Worm (Caenorhabditis elegans) whole organism, young adult: ENCODE data around the gene phat-6.

Experiments
- B0019.2 ChIP-seq: fragments of 200-800 bp; sonication (Bioruptor generic); conservative IDR thresholded peaks from 2 replicates; pipeline ENCODE4 v1.3.6; 2022; ENCODE audit warnings: missing genetic modification reagents, missing genetic modification characterization, missing compliant biosample characterization
- C06A6.2 ChIP-seq: fragments of 200-800 bp; sonication (Bioruptor generic); conservative IDR thresholded peaks from 2 replicates; pipeline ENCODE4 v1.3.6; 2022; ENCODE audit warnings: missing genetic modification characterization, missing compliant biosample characterization
- C17E4.6 ChIP-seq: fragments of 200-800 bp; sonication (Bioruptor generic); IDR thresholded peaks from 2 replicates; pipeline ENCODE4 v1.3.6; 2022; ENCODE audit warnings: missing genetic modification reagents, missing genetic modification characterization, missing compliant biosample characterization
- D2030.7 ChIP-seq: fragments of 200-800 bp; sonication (Bioruptor generic); IDR thresholded peaks from 2 replicates; pipeline ENCODE4 v1.3.6; 2022; ENCODE audit warnings: missing genetic modification reagents, missing genetic modification characterization, missing compliant biosample characterization
- F33H1.4 ChIP-seq: fragments of 200-800 bp; sonication (Bioruptor generic); IDR thresholded peaks from 2 replicates; pipeline ENCODE4 v1.3.6; 2022; ENCODE audit warnings: missing genetic modification reagents, missing genetic modification characterization, missing compliant biosample characterization
- F49E8.2 ChIP-seq: sonication (generic microtip); optimal IDR thresholded peaks from 3 replicates; lab custom pipeline; 2017; ENCODE audit warnings: missing genetic modification characterization, mild to moderate bottlenecking, missing compliant biosample characterization, antibody characterized with exemption, moderate library complexity; ENCODE audit not compliant: insufficient read depth
- F57A8.1 ChIP-seq: fragments of 200-800 bp; sonication (Bioruptor generic); optimal IDR thresholded peaks from 2 replicates; lab custom pipeline; 2018; ENCODE audit warnings: mild to moderate bottlenecking, missing genetic modification characterization, moderate library complexity, missing compliant biosample characterization
- F57C9.4 ChIP-seq: sonication (generic microtip); optimal IDR thresholded peaks from 2 replicates; lab custom pipeline; 2017; ENCODE audit warnings: mild to moderate bottlenecking, missing genetic modification characterization, missing compliant biosample characterization
- Y53G8AR.9 ChIP-seq: fragments of 200-800 bp; sonication (Bioruptor generic); conservative IDR thresholded peaks from 2 replicates; pipeline ENCODE4 v1.3.6; 2022; ENCODE audit warnings: missing genetic modification reagents, missing genetic modification characterization, missing compliant biosample characterization
- Y67H2A.10 ChIP-seq: fragments of 200-800 bp; sonication (Bioruptor generic); conservative IDR thresholded peaks from 2 replicates; pipeline ENCODE4 v1.3.6; 2022; ENCODE audit warnings: missing genetic modification reagents, missing genetic modification characterization, missing compliant biosample characterization
- Y95B8A.8 ChIP-seq: fragments of 200-800 bp; sonication (Bioruptor generic); IDR thresholded peaks from 2 replicates; pipeline ENCODE4 v1.3.6; 2022; ENCODE audit warnings: missing genetic modification reagents, missing genetic modification characterization, missing compliant biosample characterization
- aptf-2 ChIP-seq: fragments of 200-800 bp; sonication (Bioruptor generic); conservative IDR thresholded peaks from 2 replicates; pipeline ENCODE4 v1.3.6; 2022; ENCODE audit warnings: missing genetic modification reagents, missing genetic modification characterization, missing compliant biosample characterization
- attf-5 ChIP-seq: fragments of 200-800 bp; sonication (Bioruptor generic); optimal IDR thresholded peaks from 2 replicates; lab custom pipeline; 2018; ENCODE audit warnings: mild to moderate bottlenecking, missing genetic modification characterization, missing compliant biosample characterization
- attf-6 ChIP-seq: fragments of 200-800 bp; sonication (Bioruptor generic); IDR thresholded peaks from 2 replicates; pipeline ENCODE4 v1.3.6; 2022; ENCODE audit warnings: missing genetic modification reagents, missing genetic modification characterization, missing compliant biosample characterization
- ccch-3 ChIP-seq: fragments of 200-800 bp; sonication (Bioruptor generic); optimal IDR thresholded peaks from 2 replicates; lab custom pipeline; 2018; ENCODE audit warnings: mild to moderate bottlenecking, missing genetic modification characterization, missing compliant biosample characterization
- cebp-2 ChIP-seq: fragments of 200-800 bp; sonication (Bioruptor generic); IDR thresholded peaks from 2 replicates; pipeline ENCODE4 v1.3.6; 2022; ENCODE audit warnings: missing genetic modification characterization, missing compliant biosample characterization
- ceh-100 ChIP-seq: fragments of 200-800 bp; sonication (Bioruptor generic); IDR thresholded peaks from 2 replicates; pipeline ENCODE4 v1.3.6; 2022; ENCODE audit warnings: missing genetic modification reagents, missing genetic modification characterization, missing compliant biosample characterization
- ceh-27 ChIP-seq: fragments of 200-800 bp; sonication (Bioruptor generic); optimal IDR thresholded peaks from 2 replicates; lab custom pipeline; 2018; ENCODE audit warnings: mild to moderate bottlenecking, missing genetic modification characterization, moderate library complexity, missing compliant biosample characterization
- ceh-58 ChIP-seq: fragments of 200-800 bp; sonication (Bioruptor generic); IDR thresholded peaks from 2 replicates; pipeline ENCODE4 v1.3.6; 2022; ENCODE audit warnings: missing genetic modification characterization, missing compliant biosample characterization
- ceh-91 ChIP-seq: fragments of 200-800 bp; sonication (Bioruptor generic); IDR thresholded peaks from 2 replicates; pipeline ENCODE4 v1.3.6; 2022; ENCODE audit warnings: missing genetic modification reagents, missing genetic modification characterization, missing compliant biosample characterization
- dpff-1 ChIP-seq: sonication (generic microtip); optimal IDR thresholded peaks from 2 replicates; lab custom pipeline; 2017; ENCODE audit warnings: mild to moderate bottlenecking, missing genetic modification characterization, missing compliant biosample characterization
- fkh-3 ChIP-seq: sonication (generic microtip); optimal IDR thresholded peaks from 2 replicates; lab custom pipeline; 2016; ENCODE audit warnings: mild to moderate bottlenecking, missing genetic modification characterization, missing compliant biosample characterization
- gei-17 ChIP-seq: fragments of 200-800 bp; sonication (Bioruptor generic); optimal IDR thresholded peaks from 2 replicates; lab custom pipeline; 2018; ENCODE audit warnings: mild to moderate bottlenecking, missing genetic modification characterization, missing compliant biosample characterization
- hlh-12 ChIP-seq: sonication (generic microtip); optimal IDR thresholded peaks from 2 replicates; lab custom pipeline; 2016; ENCODE audit warnings: missing genetic modification characterization, missing compliant biosample characterization
- hmg-20 ChIP-seq: fragments of 200-800 bp; sonication (Bioruptor generic); IDR thresholded peaks from 2 replicates; pipeline ENCODE4 v1.3.6; 2022; ENCODE audit warnings: missing genetic modification reagents, missing genetic modification characterization, missing compliant biosample characterization
- hrde-1 ChIP-seq: sonication (generic microtip); optimal IDR thresholded peaks from 2 replicates; lab custom pipeline; 2016; ENCODE audit warnings: missing genetic modification characterization, mild to moderate bottlenecking, missing compliant biosample characterization, moderate library complexity, missing genotype, missing genetic modification reagents, borderline replicate concordance
- lag-1 ChIP-seq: fragments of 200-800 bp; sonication (Bioruptor generic); IDR thresholded peaks from 2 replicates; pipeline ENCODE4 v1.3.6; 2022; ENCODE audit warnings: missing genetic modification reagents, missing genetic modification characterization, missing compliant biosample characterization
- let-526 ChIP-seq: fragments of 200-800 bp; sonication (Bioruptor generic); IDR thresholded peaks from 2 replicates; pipeline ENCODE4 v1.3.6; 2022; ENCODE audit warnings: missing genetic modification reagents, missing genetic modification characterization, missing compliant biosample characterization
- let-607 ChIP-seq, 2 experiments: fragments of 200-800 bp in 1 of 2; sonication (Bioruptor generic) in 1 of 2; sonication (generic microtip) in 1 of 2; optimal IDR thresholded peaks; 2 replicates each; lab custom pipeline; 2016 to 2018; ENCODE audit warnings: mild to moderate bottlenecking in 2 of 2, missing compliant biosample characterization in 2 of 2, missing genetic modification characterization in 2 of 2, moderate library complexity in 2 of 2, missing genotype in 1 of 2
- lin-26 ChIP-seq: fragments of 200-800 bp; sonication (Bioruptor generic); IDR thresholded peaks from 2 replicates; pipeline ENCODE4 v1.3.6; 2022; ENCODE audit warnings: missing genetic modification reagents, missing genetic modification characterization, missing compliant biosample characterization
- lin-54 ChIP-seq: fragments of 200-800 bp; sonication (Bioruptor generic); optimal IDR thresholded peaks from 2 replicates; lab custom pipeline; 2018; ENCODE audit warnings: mild to moderate bottlenecking, missing genetic modification characterization, missing compliant biosample characterization
- madf-10 ChIP-seq: sonication (generic microtip); optimal IDR thresholded peaks from 2 replicates; lab custom pipeline; 2016; ENCODE audit warnings: mild to moderate bottlenecking, missing genetic modification characterization, missing compliant biosample characterization
- mes-4 ChIP-seq: sonication (generic microtip); optimal IDR thresholded peaks from 2 replicates; lab custom pipeline; 2016; ENCODE audit warnings: missing genotype, missing genetic modification characterization, missing compliant biosample characterization
- nfya-2 ChIP-seq: fragments of 200-800 bp; sonication (Bioruptor generic); IDR thresholded peaks from 2 replicates; pipeline ENCODE4 v1.3.6; 2022; ENCODE audit warnings: missing genetic modification reagents, missing genetic modification characterization, missing compliant biosample characterization
- nhr-179 ChIP-seq: sonication (generic microtip); optimal IDR thresholded peaks from 2 replicates; lab custom pipeline; 2016; ENCODE audit warnings: mild to moderate bottlenecking, missing genetic modification characterization, missing compliant biosample characterization
- pha-4 ChIP-seq: fragments of 150-350 bp; sonication (generic microtip); optimal IDR thresholded peaks from 2 replicates; lab custom pipeline; 2014; ENCODE audit warnings: missing biosample characterization, missing genetic modification reagents, missing genetic modification characterization
- snpc-4 ChIP-seq, 5 experiments: fragments of 150-350 bp in 1 of 5; sonication (generic microtip) in 4 of 5; optimal IDR thresholded peaks; 2 replicates each; lab custom pipeline; 2014 to 2018; ENCODE audit warnings: missing genetic modification characterization in 5 of 5, missing biosample characterization in 3 of 5, antibody characterized with exemption in 2 of 5, mild to moderate bottlenecking in 2 of 5, missing compliant biosample characterization in 2 of 5, missing genotype in 2 of 5, moderate library complexity in 2 of 5, missing genetic modification reagents in 1 of 5
- somi-1 ChIP-seq: fragments of 200-800 bp; sonication (Bioruptor generic); optimal IDR thresholded peaks from 2 replicates; lab custom pipeline; 2018; ENCODE audit warnings: mild to moderate bottlenecking, missing genetic modification characterization, missing compliant biosample characterization
- sptf-2 ChIP-seq: fragments of 200-800 bp; sonication (Bioruptor generic); optimal IDR thresholded peaks from 2 replicates; lab custom pipeline; 2018; ENCODE audit warnings: mild to moderate bottlenecking, missing genetic modification characterization, missing compliant biosample characterization
- tbx-9 ChIP-seq: sonication (generic microtip); optimal IDR thresholded peaks from 2 replicates; lab custom pipeline; 2016; ENCODE audit warnings: borderline replicate concordance, missing genetic modification characterization, inconsistent platforms, missing compliant biosample characterization
- zfh-2 ChIP-seq: fragments of 200-800 bp; sonication (Bioruptor generic); conservative IDR thresholded peaks from 2 replicates; pipeline ENCODE4 v1.3.6; 2022; ENCODE audit warnings: missing genetic modification reagents, missing genetic modification characterization, missing compliant biosample characterization
- zim-3 ChIP-seq: sonication (generic microtip); optimal IDR thresholded peaks from 2 replicates; lab custom pipeline; 2017; ENCODE audit warnings: mild to moderate bottlenecking, missing genetic modification characterization, moderate library complexity, missing compliant biosample characterization
- ztf-18 ChIP-seq: sonication (generic microtip); optimal IDR thresholded peaks from 2 replicates; lab custom pipeline; 2016; ENCODE audit warnings: missing genotype, mild to moderate bottlenecking, missing genetic modification characterization, missing compliant biosample characterization

The phat-6 gene

DNA sequence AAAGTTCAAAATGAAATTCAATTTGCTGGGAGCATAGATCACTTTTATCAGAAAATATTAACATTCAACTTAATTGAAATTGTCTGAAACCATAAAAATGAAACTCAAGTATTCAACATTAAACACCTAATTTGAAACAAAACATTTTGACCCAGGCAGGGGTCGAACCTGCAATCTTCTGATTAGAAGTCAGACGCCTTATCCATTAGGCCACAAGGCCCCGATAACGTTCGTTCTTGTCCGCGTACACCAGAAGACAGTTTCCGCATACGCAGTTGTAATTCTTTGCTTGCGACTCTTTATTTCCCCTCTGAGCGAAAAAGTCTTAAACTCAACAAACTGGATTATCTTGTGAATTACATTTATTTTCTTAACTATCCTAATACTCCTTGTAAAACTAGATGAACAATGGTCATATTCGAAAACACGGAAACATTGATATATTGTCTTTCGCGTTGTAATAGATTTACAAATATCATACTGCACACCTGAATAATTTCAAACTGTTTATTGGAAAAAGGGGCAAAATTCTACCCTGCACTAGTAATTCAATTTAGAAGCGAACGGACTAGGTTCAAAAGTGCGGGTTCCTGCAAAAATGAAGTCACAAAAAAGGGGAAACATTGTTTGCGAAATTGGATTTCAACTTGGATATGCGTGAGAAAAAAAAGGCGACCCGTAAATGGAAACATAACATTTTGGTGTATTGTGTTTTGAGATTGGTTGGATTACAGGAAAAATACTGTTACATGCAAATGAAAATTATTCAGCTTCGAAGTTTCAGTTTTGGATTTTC is 47.6 kb downstream of the phat-6 start (continued):
- TF ChIP-seq ceh-100 (GFP tag; lab: Robert Waterston, UW) (no peak), tbx-9 (no peak), nhr-179 (tag; lab: Kevin White, UChicago) (no peak), lag-1 (GFP tag; lab: Robert Waterston, UW) (no peak), let-607 (tag; optimal IDR thresholded peaks at IDR 0.05; lab: Kevin White, UChicago) (no peak), gei-17 (GFP tag; lab: Kevin White, UChicago) (no peak), F57C9.4 (tag; lab: Kevin White, UChicago) (no peak), F49E8.2 (peak; percentile 26), mes-4 (no peak), D2030.7 (peak; percentile 68), Y67H2A.10 (GFP tag; lab: Robert Waterston, UW) (no peak), hrde-1 (tag; lab: Kevin White, UChicago) (no peak), snpc-4 (GFP tag; optimal IDR thresholded peaks at IDR 0.05; lab: Kevin White, UChicago) (peak; percentile 71), snpc-4 (tag; optimal IDR thresholded peaks at IDR 0.05; lab: Kevin White, UChicago) (peak in 2 of 4 experiments; percentile 27 to 81), attf-6 (GFP tag; lab: Robert Waterston, UW) (0 out of 2 replicates have a peak, but pooled peaks have one; percentile 53), ceh-58 (GFP tag; lab: Robert Waterston, UW) (no peak), lin-26 (GFP tag; lab: Robert Waterston, UW) (peak; percentile 92), ceh-91 (GFP tag; lab: Robert Waterston, UW) (no peak), nfya-2 (GFP tag; lab: Robert Waterston, UW) (no peak), somi-1 (GFP tag; lab: Kevin White, UChicago) (no peak), dpff-1 (no peak), zfh-2 (GFP tag; lab: Robert Waterston, UW) (no peak), aptf-2 (GFP tag; lab: Robert Waterston, UW) (no peak), F57A8.1 (GFP tag; lab: Kevin White, UChicago) (no peak), ztf-18 (peak; percentile 64), B0019.2 (no peak), ccch-3 (no peak), fkh-3 (tag; lab: Kevin White, UChicago) (no peak), madf-10 (tag; lab: Kevin White, UChicago) (peak; percentile 41), pha-4 (tag; lab: Kevin White, UChicago) (no peak), F33H1.4 (GFP tag; lab: Robert Waterston, UW) (no peak), cebp-2 (GFP tag; lab: Robert Waterston, UW) (no peak), hlh-12 (tag; lab: Kevin White, UChicago) (no peak), Y95B8A.8 (0 out of 2 replicates have a peak, but pooled peaks have one; percentile 47), let-526 (GFP tag; lab: Robert Waterston, UW) (no peak), Y53G8AR.9 (GFP tag; lab: Robert Waterston, UW) (no peak), sptf-2 (no peak), C17E4.6 (GFP tag; lab: Robert Waterston, UW) (no peak), hmg-20 (GFP tag; lab: Robert Waterston, UW) (0 out of 2 replicates have a peak, but pooled peaks have one; percentile 34), ceh-27 (GFP tag; lab: Kevin White, UChicago) (no peak), C06A6.2 (GFP tag; lab: Robert Waterston, UW) (no peak), zim-3 (tag; lab: Kevin White, UChicago) (peak; percentile 40), attf-5 (GFP tag; lab: Kevin White, UChicago) (peak; percentile 38), lin-54 (no peak)
